Worm (Caenorhabditis elegans): ENCODE data around the gene Y44A6D.6.

The Y44A6D.6 gene

DNA sequence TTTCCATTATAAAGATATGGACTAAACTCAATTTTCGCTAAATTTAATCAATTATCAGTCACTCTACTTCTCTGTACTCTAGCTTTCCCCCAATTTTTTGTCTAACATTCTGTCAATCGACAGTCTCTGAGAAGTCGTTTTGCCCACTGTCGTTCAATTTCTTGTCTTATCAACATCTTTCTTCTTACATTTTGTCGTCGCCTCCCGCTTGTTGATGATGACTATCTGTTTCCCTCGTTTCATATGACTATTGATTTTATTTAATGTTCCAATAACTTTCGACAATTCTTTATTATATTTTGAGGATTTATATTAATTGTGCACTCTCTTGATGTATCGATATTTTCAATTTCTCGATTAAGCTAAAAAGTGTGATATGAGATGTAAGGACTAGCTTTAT, 28.3 kb upstream of the Y44A6D.6 start:
- TF ChIP-seq pqm-1 (tag; optimal IDR thresholded peaks at IDR 0.05) (no peak), ceh-31 (tag; optimal IDR thresholded peaks at IDR 0.05) (no peak), tbx-7 (tag; optimal IDR thresholded peaks at IDR 0.05) (no peak), che-1 (tag; optimal IDR thresholded peaks at IDR 0.05) (no peak)

DNA sequence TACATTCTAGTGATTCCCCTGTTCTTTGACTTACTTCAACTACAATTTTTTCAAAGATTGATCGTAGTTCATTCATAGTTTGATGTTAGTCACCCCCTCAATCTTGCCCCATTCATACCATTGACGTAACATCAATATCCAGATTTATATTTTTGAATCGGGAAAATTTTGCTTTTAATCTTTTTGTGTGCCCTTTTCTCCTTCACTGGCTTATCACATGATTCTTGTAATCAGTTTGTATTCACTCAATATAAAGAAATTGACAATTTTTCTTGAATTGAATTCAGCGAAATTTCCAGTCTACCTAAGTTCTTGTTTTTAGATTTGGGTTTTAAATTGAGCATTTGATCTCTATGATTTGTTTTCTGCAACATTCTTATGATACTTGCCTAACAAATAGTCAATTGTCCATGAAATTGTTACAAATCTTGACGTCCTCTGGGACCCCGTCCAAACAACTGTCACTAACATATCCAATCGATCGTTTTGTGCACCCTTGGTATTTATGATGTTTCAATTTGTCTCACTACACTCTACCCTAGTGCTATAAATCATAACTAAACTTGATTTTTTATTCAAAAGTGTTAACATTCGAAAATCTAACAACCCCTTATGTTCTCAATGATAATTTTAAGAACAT, 27.3 kb upstream of the Y44A6D.6 start:
- TF ChIP-seq tbx-7 (tag; optimal IDR thresholded peaks at IDR 0.05) (no peak), dmd-4 (tag; optimal IDR thresholded peaks at IDR 0.05; ENCODE audit: borderline replicate concordance) (no peak), hlh-6 (tag; optimal IDR thresholded peaks at IDR 0.05) (no peak), unc-55 (GFP tag; optimal IDR thresholded peaks at IDR 0.05) (peak; percentile 70), sox-4 (tag; optimal IDR thresholded peaks at IDR 0.05) (no peak), odd-2 (tag; optimal IDR thresholded peaks at IDR 0.05) (no peak), F13H6.1 (tag; optimal IDR thresholded peaks at IDR 0.05) (no peak)

DNA sequence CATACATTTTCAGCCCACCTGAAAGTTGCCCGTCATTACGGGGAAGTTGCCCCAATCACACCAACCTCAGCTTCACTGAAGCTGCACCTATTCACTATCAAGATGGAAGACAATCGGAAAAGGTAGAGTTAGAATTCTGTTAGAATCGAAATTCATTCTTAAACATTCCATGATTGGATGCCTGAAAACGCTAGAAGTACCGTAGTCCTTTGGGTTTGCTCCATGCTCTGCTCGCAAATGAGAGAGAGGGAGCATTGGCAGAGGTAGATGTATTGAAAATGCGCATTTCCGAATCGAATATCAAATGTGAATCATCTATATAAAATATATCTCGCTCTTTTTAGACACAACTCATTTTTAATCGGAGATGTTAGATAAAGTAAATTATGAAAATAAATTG, 26.7 kb upstream of the Y44A6D.6 start, which contains the start of gene hif-1:
TSS of gene hif-1 (plus strand) at position 8 of the 400 bp plus-strand sequence.
- TF ChIP-seq K09A11.1 (tag; optimal IDR thresholded peaks at IDR 0.05; ENCODE audit: insufficient read depth) = no peak
- no peak for TF ChIP-seq fkh-10 (GFP tag; optimal IDR thresholded peaks at IDR 0.05)
- TF ChIP-seq elt-4 (tag; optimal IDR thresholded peaks at IDR 0.05) = no peak
- no peak for TF ChIP-seq mec-3 (tag; optimal IDR thresholded peaks at IDR 0.05; ENCODE audit: borderline replicate concordance)
- no peak for TF ChIP-seq hlh-8 (tag; optimal IDR thresholded peaks at IDR 0.05)
- TF ChIP-seq nhr-11 (tag; optimal IDR thresholded peaks at IDR 0.05) = no peak
- TF ChIP-seq pat-9 (tag; optimal IDR thresholded peaks at IDR 0.05) = no peak

DNA sequence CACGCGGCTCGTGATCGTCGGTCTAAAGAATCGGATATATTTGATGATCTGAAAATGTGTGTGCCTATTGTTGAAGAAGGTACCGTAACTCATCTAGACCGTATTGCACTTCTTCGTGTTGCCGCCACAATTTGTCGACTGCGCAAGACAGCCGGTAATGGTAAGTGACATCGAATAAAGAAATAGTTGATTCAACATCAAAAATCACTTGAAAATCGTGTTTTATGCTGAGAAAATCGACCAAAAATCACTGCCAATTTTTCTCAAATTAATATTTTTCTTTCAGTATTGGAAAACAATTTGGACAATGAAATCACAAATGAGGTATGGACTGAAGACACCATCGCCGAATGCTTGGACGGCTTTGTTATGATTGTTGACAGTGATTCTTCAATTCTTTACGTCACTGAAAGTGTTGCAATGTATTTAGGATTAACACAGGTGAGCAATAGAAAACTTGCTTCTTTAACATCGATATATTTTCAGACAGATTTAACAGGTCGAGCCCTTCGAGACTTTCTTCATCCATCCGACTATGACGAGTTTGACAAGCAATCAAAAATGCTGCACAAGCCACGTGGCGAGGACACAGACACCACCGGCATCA, 25.7 kb upstream of the Y44A6D.6 start:
- TF ChIP-seq nhr-11 (tag; optimal IDR thresholded peaks at IDR 0.05) (no peak), K09A11.1 (tag; optimal IDR thresholded peaks at IDR 0.05; ENCODE audit: insufficient read depth) (no peak), K02D7.2 (tag; optimal IDR thresholded peaks at IDR 0.05) (no peak), lim-6 (tag; optimal IDR thresholded peaks at IDR 0.05) (no peak), C08G9.2 (tag; optimal IDR thresholded peaks at IDR 0.05) (no peak), pax-1 (tag; optimal IDR thresholded peaks at IDR 0.05) (no peak), hlh-6 (tag; optimal IDR thresholded peaks at IDR 0.05) (no peak), ceh-48 (tag; optimal IDR thresholded peaks at IDR 0.05) (no peak), ceh-30 (tag; optimal IDR thresholded peaks at IDR 0.05) (no peak)

DNA sequence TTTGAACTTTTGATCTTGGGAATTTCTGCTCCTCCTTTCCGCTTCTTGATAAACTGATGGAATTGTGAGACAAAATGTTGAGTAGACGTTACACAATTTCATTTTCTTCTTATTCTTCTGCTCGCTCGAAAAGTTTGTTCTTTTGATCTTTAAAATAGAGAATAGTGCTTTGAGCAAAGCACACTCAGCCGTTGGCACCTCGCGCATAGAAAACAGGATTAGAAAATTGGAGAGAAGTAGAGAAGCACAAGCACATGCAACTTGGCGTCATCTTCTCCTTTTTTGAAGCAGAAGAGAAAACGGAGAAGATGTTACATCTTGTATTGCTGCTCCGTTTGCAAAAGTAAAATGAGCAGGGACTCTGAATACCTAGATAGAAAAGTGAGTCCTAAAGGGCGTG, 24.9 kb upstream of the Y44A6D.6 start:
- peak; percentile 48 for TF ChIP-seq nfya-1 (tag; optimal IDR thresholded peaks at IDR 0.05)
- peak; percentile 21 for TF ChIP-seq K09A11.1 (tag; optimal IDR thresholded peaks at IDR 0.05; ENCODE audit: insufficient read depth)
- no peak for TF ChIP-seq F13H6.1 (tag; optimal IDR thresholded peaks at IDR 0.05)
- TF ChIP-seq ceh-18 (tag; optimal IDR thresholded peaks at IDR 0.05) = peak; percentile 20
- TF ChIP-seq ceh-31 (tag; optimal IDR thresholded peaks at IDR 0.05) = peak; percentile 53
- TF ChIP-seq fkh-10 (GFP tag; optimal IDR thresholded peaks at IDR 0.05) = no peak
- TF ChIP-seq K02D7.2 (tag; optimal IDR thresholded peaks at IDR 0.05) = no peak
- peak; percentile 99 for TF ChIP-seq unc-42 (tag; optimal IDR thresholded peaks at IDR 0.05)
- peak; percentile 2 for TF ChIP-seq tbx-2 (tag; optimal IDR thresholded peaks at IDR 0.05)

DNA sequence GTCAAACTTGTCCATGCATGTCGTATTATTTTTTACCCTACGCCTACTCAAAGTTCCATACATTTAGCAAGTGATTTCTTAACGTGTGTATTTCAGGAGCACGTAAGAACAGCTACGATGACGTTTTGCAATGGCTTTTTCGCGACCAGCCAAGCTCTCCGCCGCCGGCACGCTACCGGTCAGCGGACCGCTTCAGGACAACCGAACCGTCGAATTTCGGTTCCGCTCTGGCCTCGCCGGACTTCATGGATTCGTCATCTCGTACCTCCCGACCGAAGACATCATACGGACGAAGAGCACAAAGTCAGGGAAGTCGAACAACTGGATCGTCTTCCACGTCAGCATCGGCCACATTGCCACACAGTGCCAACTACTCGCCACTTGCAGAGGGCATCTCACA, 23.5 kb upstream of the Y44A6D.6 start:
- TF ChIP-seq Y22D7AL.16 (tag; optimal IDR thresholded peaks at IDR 0.05) (no peak), madf-2 (tag; optimal IDR thresholded peaks at IDR 0.05) (no peak), C38D4.7 (GFP tag; optimal IDR thresholded peaks at IDR 0.05) (no peak), elt-4 (tag; optimal IDR thresholded peaks at IDR 0.05) (no peak), pag-3 (tag; optimal IDR thresholded peaks at IDR 0.05; ENCODE audit: borderline replicate concordance) (no peak), che-1 (tag; optimal IDR thresholded peaks at IDR 0.05) (no peak), T23F11.4 (GFP tag; optimal IDR thresholded peaks at IDR 0.05) (no peak), lim-6 (tag; optimal IDR thresholded peaks at IDR 0.05) (no peak)
